Worm (Caenorhabditis elegans): ENCODE data around the gene C08F8.2.

C08F8.2 gene

DNA sequence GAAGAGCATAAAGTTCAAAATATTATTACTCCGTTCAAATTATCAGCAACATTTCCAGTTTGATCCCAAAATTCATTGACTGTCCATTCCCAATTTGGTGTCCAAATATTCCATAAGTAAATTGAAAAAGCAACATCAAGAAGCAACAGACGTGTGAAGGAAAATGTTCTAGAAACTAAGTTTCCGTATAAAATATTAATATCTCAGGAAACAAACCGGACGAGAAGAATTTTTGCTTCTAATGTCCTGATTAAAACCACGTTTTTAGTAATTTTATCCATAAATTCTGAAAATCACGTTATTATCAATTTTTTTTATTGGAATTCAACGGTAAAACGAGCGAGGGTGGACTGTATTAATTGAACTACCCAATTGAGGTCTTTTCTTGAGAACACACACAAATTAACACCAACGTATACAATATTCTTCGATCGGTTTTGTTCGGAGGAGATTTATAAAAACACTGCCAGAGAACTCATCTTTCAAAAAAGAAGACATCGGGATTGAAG lies 3.8 kb upstream of the C08F8.2 start, which contains the start of gene pigq-1 (continued):
- TF ChIP-seq nhr-43 (tag; optimal IDR thresholded peaks at IDR 0.05; ENCODE audit: poor library complexity, severe bottlenecking) = peak; percentile 67
- no peak for TF ChIP-seq skn-1 (tag; optimal IDR thresholded peaks at IDR 0.05)
- peak; percentile 61 for TF ChIP-seq ama-1 (optimal IDR thresholded peaks at IDR 0.05)
- no peak for TF ChIP-seq egl-27 (tag; optimal IDR thresholded peaks at IDR 0.05)
- TF ChIP-seq nhr-11 (tag; optimal IDR thresholded peaks at IDR 0.05) = no peak
- no peak for TF ChIP-seq ceh-82 (tag; optimal IDR thresholded peaks at IDR 0.05)
- TF ChIP-seq nhr-12 (tag; optimal IDR thresholded peaks at IDR 0.05) = peak; percentile 17
- no peak for TF ChIP-seq fkh-2 (tag; optimal IDR thresholded peaks at IDR 0.05)
- TF ChIP-seq pqm-1 (tag; optimal IDR thresholded peaks at IDR 0.05) = no peak
- no peak for TF ChIP-seq unc-39 (tag; optimal IDR thresholded peaks at IDR 0.05)
- no peak for TF ChIP-seq mdl-1 (tag; optimal IDR thresholded peaks at IDR 0.05)
- peak; percentile 46 for TF ChIP-seq ZK546.5 (tag; optimal IDR thresholded peaks at IDR 0.05)
- TF ChIP-seq ztf-4 (tag; optimal IDR thresholded peaks at IDR 0.05) = no peak
- TF ChIP-seq jun-1 (tag; optimal IDR thresholded peaks at IDR 0.05) = no peak
- TF ChIP-seq eor-1 (tag; optimal IDR thresholded peaks at IDR 0.05) = no peak

DNA sequence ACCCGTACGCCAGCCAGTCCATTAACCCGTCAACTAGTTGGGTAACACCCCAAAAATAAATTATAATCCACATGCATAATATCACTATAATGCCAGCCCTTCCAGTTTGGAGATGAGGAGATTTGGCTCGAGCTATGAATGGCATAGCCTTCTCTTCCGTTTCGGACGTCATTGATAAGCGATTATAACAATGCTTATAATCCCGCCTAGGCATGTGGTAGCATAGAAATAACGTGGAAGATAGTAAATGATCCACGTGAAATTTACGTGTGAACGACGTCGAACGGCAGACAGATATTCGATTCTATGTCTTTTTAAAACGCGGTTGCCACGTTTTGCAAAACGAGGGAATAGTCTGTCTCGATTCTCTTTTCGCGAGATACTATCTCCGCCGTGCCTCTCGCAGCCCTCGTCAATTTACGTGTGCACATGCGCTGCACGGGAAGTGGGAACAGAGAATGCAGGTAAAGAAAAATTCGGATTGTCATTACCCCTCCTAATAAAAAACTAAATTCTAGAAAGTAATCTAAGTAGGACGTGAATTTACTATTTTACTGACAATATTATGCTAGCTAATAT lies 1.9 kb upstream of the C08F8.2 start:
- no peak for TF ChIP-seq nhr-23 (tag; optimal IDR thresholded peaks at IDR 0.05)
- no peak for TF ChIP-seq nhr-28 (tag; optimal IDR thresholded peaks at IDR 0.05)
- TF ChIP-seq R02D3.7 (tag; optimal IDR thresholded peaks at IDR 0.05) = no peak
- no peak for TF ChIP-seq lin-39 (tag; optimal IDR thresholded peaks at IDR 0.05)
- no peak for TF ChIP-seq aly-2 (tag; optimal IDR thresholded peaks at IDR 0.05)
- TF ChIP-seq elt-3 (tag; optimal IDR thresholded peaks at IDR 0.05) = no peak
- no peak for TF ChIP-seq tbx-2 (tag; optimal IDR thresholded peaks at IDR 0.05)
- peak; percentile 58 for TF ChIP-seq ama-1 (optimal IDR thresholded peaks at IDR 0.05)
- no peak for TF ChIP-seq unc-39 (tag; optimal IDR thresholded peaks at IDR 0.05)
- peak; percentile 20 for TF ChIP-seq nhr-43 (tag; optimal IDR thresholded peaks at IDR 0.05; ENCODE audit: poor library complexity, severe bottlenecking)
- peak; percentile 79 for TF ChIP-seq mml-1 (tag; optimal IDR thresholded peaks at IDR 0.05)
- no peak for TF ChIP-seq snpc-4 (tag; optimal IDR thresholded peaks at IDR 0.05)
- TF ChIP-seq elt-1 (tag; optimal IDR thresholded peaks at IDR 0.05) = no peak
- TF ChIP-seq nfya-1 (tag; optimal IDR thresholded peaks at IDR 0.05; ENCODE audit: insufficient read depth) = peak; percentile 27
- TF ChIP-seq mdl-1 (tag; optimal IDR thresholded peaks at IDR 0.05) = no peak
- TF ChIP-seq pha-4 (tag; optimal IDR thresholded peaks at IDR 0.05) = peak; percentile 11
- TF ChIP-seq ztf-11 (tag; optimal IDR thresholded peaks at IDR 0.05) = no peak
- peak; percentile 45 for TF ChIP-seq pqm-1 (tag; optimal IDR thresholded peaks at IDR 0.05)
- peak; percentile 25 for TF ChIP-seq elt-2 (tag; optimal IDR thresholded peaks at IDR 0.05)
- no peak for TF ChIP-seq ceh-16 (tag; optimal IDR thresholded peaks at IDR 0.05)

DNA sequence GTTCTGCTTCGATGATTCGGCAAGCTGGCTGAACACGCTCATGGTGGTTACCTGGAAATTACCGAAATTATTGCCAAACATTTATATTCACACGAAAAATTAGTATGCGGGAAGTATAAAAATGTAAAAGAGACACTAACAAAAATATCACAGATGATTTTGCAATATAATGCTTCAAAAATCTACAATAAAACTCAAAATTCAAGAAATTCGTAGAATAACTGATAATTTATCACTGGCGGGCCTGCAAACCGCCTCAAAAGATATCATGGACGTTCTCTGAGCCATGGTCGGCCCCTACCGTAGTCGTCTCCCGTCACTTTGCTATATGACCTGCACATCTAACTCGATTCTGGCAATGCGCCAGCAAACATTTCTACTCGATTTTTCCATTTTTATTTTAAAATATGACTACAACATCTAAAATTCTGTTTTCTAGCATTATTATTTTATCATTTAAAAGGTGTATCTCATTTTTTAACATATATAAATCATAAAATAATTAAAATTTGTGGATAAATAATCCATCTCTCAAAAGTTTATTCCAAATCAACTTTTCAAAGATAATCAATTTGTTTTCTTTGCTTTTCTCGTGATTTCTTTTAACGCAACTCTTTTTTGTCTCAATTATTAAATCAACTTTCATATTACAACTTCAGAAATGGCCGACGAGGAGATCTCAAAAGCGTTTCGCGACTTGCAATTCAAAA lies 1.2 kb upstream of the C08F8.2 start, which contains the start of the genes F01G4.6 and pfd-1:
Gene F01G4.6 (minus strand): TSS at position 51 of the 710 bp plus-strand sequence.
Gene pfd-1 (plus strand): TSS at position 660 of the 710 bp plus-strand sequence.
- TF ChIP-seq hmg-11 (tag; optimal IDR thresholded peaks at IDR 0.05) (peak; percentile 76), pqm-1 (tag; optimal IDR thresholded peaks at IDR 0.05) (peak; percentile 90), nhr-76 (tag; optimal IDR thresholded peaks at IDR 0.05) (peak; percentile 50), tbx-2 (tag; optimal IDR thresholded peaks at IDR 0.05) (peak; percentile 81), fos-1 (tag; optimal IDR thresholded peaks at IDR 0.05) (no peak), eor-1 (tag; optimal IDR thresholded peaks at IDR 0.05) (no peak), unc-39 (tag; optimal IDR thresholded peaks at IDR 0.05) (no peak), mml-1 (tag; optimal IDR thresholded peaks at IDR 0.05) (peak; percentile 64), ztf-11 (tag; optimal IDR thresholded peaks at IDR 0.05) (no peak), sea-2 (GFP tag; optimal IDR thresholded peaks at IDR 0.05) (peak; percentile 1), ceh-9 (tag; optimal IDR thresholded peaks at IDR 0.05) (no peak), elt-3 (tag; optimal IDR thresholded peaks at IDR 0.05) (peak in 1 of 3 experiments; percentile 66), jun-1 (tag; optimal IDR thresholded peaks at IDR 0.05) (peak; percentile 88), nhr-237 (tag; optimal IDR thresholded peaks at IDR 0.05) (no peak), ceh-16 (tag; optimal IDR thresholded peaks at IDR 0.05) (peak; percentile 49), snpc-4 (tag; optimal IDR thresholded peaks at IDR 0.05) (peak; percentile 82), nhr-67 (tag; optimal IDR thresholded peaks at IDR 0.05) (no peak), daf-12 (tag; optimal IDR thresholded peaks at IDR 0.05) (no peak), pha-4 (tag; optimal IDR thresholded peaks at IDR 0.05) (peak; percentile 97), nhr-28 (tag; optimal IDR thresholded peaks at IDR 0.05) (no peak), egl-5 (tag; optimal IDR thresholded peaks at IDR 0.05) (peak; percentile 84), nhr-12 (tag; optimal IDR thresholded peaks at IDR 0.05) (no peak), nhr-25 (tag; optimal IDR thresholded peaks at IDR 0.05) (peak; percentile 92), nhr-11 (tag; optimal IDR thresholded peaks at IDR 0.05) (peak; percentile 75), elt-2 (tag; optimal IDR thresholded peaks at IDR 0.05) (peak; percentile 87), nhr-77 (tag; optimal IDR thresholded peaks at IDR 0.05) (peak; percentile 40), ztf-4 (tag; optimal IDR thresholded peaks at IDR 0.05) (peak; percentile 63), zag-1 (tag; optimal IDR thresholded peaks at IDR 0.05) (peak; percentile 85), mdl-1 (tag; optimal IDR thresholded peaks at IDR 0.05) (no peak), unc-62 (GFP tag; optimal IDR thresholded peaks at IDR 0.05) (no peak), elt-1 (tag; optimal IDR thresholded peaks at IDR 0.05) (peak; percentile 32), egl-27 (tag; optimal IDR thresholded peaks at IDR 0.05) (peak; percentile 32), fkh-2 (tag; optimal IDR thresholded peaks at IDR 0.05) (no peak), nhr-23 (tag; optimal IDR thresholded peaks at IDR 0.05) (peak; percentile 97), ama-1 (optimal IDR thresholded peaks at IDR 0.05) (peak; percentile 67), lsy-12 (tag; optimal IDR thresholded peaks at IDR 0.05) (peak; percentile 96), R02D3.7 (tag; optimal IDR thresholded peaks at IDR 0.05) (peak; percentile 84)
